Fruit fly (Drosophila melanogaster) whole organism, embryonic: ENCODE results near the gene PIG-L.
A peak's percentile ranks its signal among the peaks of the same experiment; 100 is the strongest.

Experiments used
- CG10147 ChIP-seq: fragments of 200-800 bp; sonication (Bioruptor generic); optimal IDR thresholded peaks from 2 replicates; lab custom pipeline; 2019; ENCODE audit warnings: missing biosample characterization, mild to moderate bottlenecking, missing genetic modification characterization, moderate library complexity
- CG11560 ChIP-seq: fragments of 200-800 bp; sonication (Bioruptor generic); IDR thresholded peaks from 3 replicates; pipeline ENCODE4 v1.3.6; 2022; ENCODE audit warnings: missing biosample characterization, missing genetic modification characterization
- CG1233 ChIP-seq: fragments of 200-800 bp; sonication (Bioruptor generic); optimal IDR thresholded peaks from 4 replicates; lab custom pipeline; 2018; ENCODE audit warnings: missing biosample characterization, mild to moderate bottlenecking, missing genetic modification characterization
- CG12659 ChIP-seq: fragments of 200-800 bp; sonication (Bioruptor generic); optimal IDR thresholded peaks from 3 replicates; lab custom pipeline; 2017; ENCODE audit warnings: mild to moderate bottlenecking, missing biosample characterization, missing genetic modification reagents, missing genetic modification characterization
- CG15479 ChIP-seq: fragments of 200-800 bp; sonication (Bioruptor generic); optimal IDR thresholded peaks from 3 replicates; lab custom pipeline; 2019; ENCODE audit warnings: missing biosample characterization, mild to moderate bottlenecking, missing genetic modification characterization, moderate library complexity
- CG16813 ChIP-seq: fragments of 200-800 bp; sonication (Bioruptor generic); IDR thresholded peaks from 3 replicates; pipeline ENCODE4 v1.3.6; 2022; ENCODE audit warnings: missing biosample characterization, missing genetic modification characterization; ENCODE audit not compliant: partially characterized antibody
- CG16815 ChIP-seq: fragments of 200-800 bp; sonication (Bioruptor generic); optimal IDR thresholded peaks from 3 replicates; lab custom pipeline; 2017; ENCODE audit warnings: missing biosample characterization, mild to moderate bottlenecking, missing genetic modification characterization
- CG17829 ChIP-seq: fragments of 200-800 bp; optimal IDR thresholded peaks from 2 replicates; lab custom pipeline; 2019; ENCODE audit warnings: missing biosample characterization, mild to moderate bottlenecking, missing genetic modification characterization, moderate library complexity
- CG2120 ChIP-seq: fragments of 200-800 bp; sonication (Bioruptor generic); optimal IDR thresholded peaks from 3 replicates; lab custom pipeline; 2016; ENCODE audit warnings: missing biosample characterization, missing genetic modification characterization
- CG2202 ChIP-seq: fragments of 200-800 bp; sonication (Bioruptor generic); optimal IDR thresholded peaks from 2 replicates; lab custom pipeline; 2018; ENCODE audit warnings: missing biosample characterization, mild to moderate bottlenecking, missing genetic modification characterization
- CG2712 ChIP-seq: fragments of 200-800 bp; optimal IDR thresholded peaks from 3 replicates; lab custom pipeline; 2019; ENCODE audit warnings: missing biosample characterization, mild to moderate bottlenecking, missing genetic modification characterization, moderate library complexity
- CG3407 ChIP-seq: fragments of 200-800 bp; sonication (Bioruptor generic); optimal IDR thresholded peaks from 2 replicates; lab custom pipeline; 2018; ENCODE audit warnings: missing biosample characterization, mild to moderate bottlenecking, missing genetic modification characterization
- CG34224 ChIP-seq: fragments of 200-800 bp; sonication (Bioruptor generic); IDR thresholded peaks from 3 replicates; pipeline ENCODE4 v1.3.6; 2022; ENCODE audit warnings: missing biosample characterization, missing genetic modification characterization; ENCODE audit not compliant: partially characterized antibody
- CG34376 ChIP-seq: fragments of 200-800 bp; sonication (Bioruptor generic); optimal IDR thresholded peaks from 2 replicates; lab custom pipeline; 2018; ENCODE audit warnings: missing biosample characterization, mild to moderate bottlenecking, missing genetic modification characterization
- CG43689 ChIP-seq: fragments of 200-800 bp; sonication (Bioruptor generic); IDR thresholded peaks from 2 replicates; pipeline ENCODE4 v1.3.6; 2022; ENCODE audit warnings: missing biosample characterization, missing genetic modification characterization
- CG6854 ChIP-seq: fragments of 200-800 bp; sonication (Bioruptor generic); optimal IDR thresholded peaks from 3 replicates; lab custom pipeline; 2017; ENCODE audit warnings: missing biosample characterization, mild to moderate bottlenecking, missing genetic modification characterization
- CG7271 ChIP-seq: fragments of 200-800 bp; sonication (Bioruptor generic); optimal IDR thresholded peaks from 2 replicates; lab custom pipeline; 2018; ENCODE audit warnings: missing biosample characterization, mild to moderate bottlenecking, missing genetic modification characterization, moderate library complexity
- CG8478 ChIP-seq: fragments of >200 bp; optimal IDR thresholded peaks from 2 replicates; lab custom pipeline; 2018
- CG8924 ChIP-seq: fragments of 200-800 bp; optimal IDR thresholded peaks from 3 replicates; lab custom pipeline; 2019; ENCODE audit warnings: missing biosample characterization, mild to moderate bottlenecking, missing genetic modification characterization, moderate library complexity
- CG9817 ChIP-seq: fragments of 200-800 bp; sonication (Bioruptor generic); optimal IDR thresholded peaks from 2 replicates; lab custom pipeline; 2018; ENCODE audit warnings: missing biosample characterization, mild to moderate bottlenecking, missing genetic modification characterization, moderate library complexity
- CoRest ChIP-seq: fragments of 200-800 bp; sonication (Bioruptor generic); optimal IDR thresholded peaks from 3 replicates; lab custom pipeline; 2018; ENCODE audit warnings: missing biosample characterization, mild to moderate bottlenecking, missing genetic modification characterization, moderate library complexity
- Dref ChIP-seq: fragments of 200-800 bp; sonication (Bioruptor generic); IDR thresholded peaks from 2 replicates; pipeline ENCODE4 v1.3.6; 2022; ENCODE audit warnings: missing biosample characterization, missing genetic modification characterization
- Ets65A ChIP-seq: fragments of 200-800 bp; sonication (Bioruptor generic); peaks from one replicate; lab custom pipeline; 2016; ENCODE audit warnings: missing biosample characterization, missing genetic modification characterization
- GATAe ChIP-seq: fragments of 200-800 bp; sonication (Bioruptor generic); conservative IDR thresholded peaks from 2 replicates; pipeline ENCODE4 v1.3.6; 2022; ENCODE audit warnings: missing biosample characterization, missing genetic modification characterization
- Gsc ChIP-seq: fragments of 200-800 bp; sonication (Bioruptor generic); IDR thresholded peaks from 2 replicates; pipeline ENCODE4 v1.3.6; 2022; ENCODE audit warnings: missing biosample characterization, missing genetic modification characterization
- Hey ChIP-seq: fragments of 200-800 bp; sonication (Bioruptor generic); optimal IDR thresholded peaks from 3 replicates; lab custom pipeline; 2018; ENCODE audit warnings: missing biosample characterization, mild to moderate bottlenecking, missing genetic modification characterization
- Hmr ChIP-seq: fragments of 200-800 bp; sonication (Bioruptor generic); optimal IDR thresholded peaks from 3 replicates; lab custom pipeline; 2017; ENCODE audit warnings: mild to moderate bottlenecking, missing biosample characterization, missing genetic modification reagents, missing genetic modification characterization
- MBD-R2 ChIP-seq: fragments of 200-800 bp; sonication (Bioruptor generic); IDR thresholded peaks from 2 replicates; pipeline ENCODE4 v1.3.6; 2022; ENCODE audit warnings: missing biosample characterization, missing genetic modification characterization
- Rfx ChIP-seq: fragments of 200-800 bp; sonication (Bioruptor generic); IDR thresholded peaks from 2 replicates; pipeline ENCODE4 v1.3.6; 2022; ENCODE audit warnings: missing biosample characterization, missing genetic modification characterization
- Usf ChIP-seq: fragments of 200-800 bp; sonication (Bioruptor generic); optimal IDR thresholded peaks from 2 replicates; lab custom pipeline; 2017; ENCODE audit warnings: missing genotype, missing biosample characterization, missing genetic modification characterization
- amos ChIP-seq: fragments of 200-800 bp; sonication (Bioruptor generic); IDR thresholded peaks from 2 replicates; pipeline ENCODE4 v1.3.6; 2022; ENCODE audit warnings: missing biosample characterization, missing genetic modification characterization; ENCODE audit not compliant: partially characterized antibody
- az2 ChIP-seq: fragments of 200-800 bp; sonication (Bioruptor generic); optimal IDR thresholded peaks from 3 replicates; lab custom pipeline; 2016; ENCODE audit warnings: missing biosample characterization, missing genetic modification characterization
- br ChIP-seq: fragments of >200 bp; optimal IDR thresholded peaks from 2 replicates; lab custom pipeline; 2017
- exex ChIP-seq: fragments of 200-800 bp; sonication (Bioruptor generic); optimal IDR thresholded peaks from 4 replicates; lab custom pipeline; 2018; ENCODE audit warnings: missing biosample characterization, mild to moderate bottlenecking, missing genetic modification characterization, moderate library complexity
- gcm ChIP-seq: fragments of 200-800 bp; sonication (Bioruptor generic); optimal IDR thresholded peaks from 2 replicates; lab custom pipeline; 2019; ENCODE audit warnings: missing biosample characterization, mild to moderate bottlenecking, missing genetic modification characterization, moderate library complexity
- hb ChIP-seq: fragments of 200-800 bp; sonication (Bioruptor generic); IDR thresholded peaks from 3 replicates; pipeline ENCODE4 v1.3.6; 2022; ENCODE audit warnings: missing biosample characterization, missing genetic modification characterization; ENCODE audit not compliant: partially characterized antibody
- jumu ChIP-seq: fragments of 200-800 bp; sonication (Bioruptor generic); optimal IDR thresholded peaks from 3 replicates; lab custom pipeline; 2016; ENCODE audit warnings: missing biosample characterization, missing genetic modification characterization
- kni ChIP-seq: fragments of 200-800 bp; sonication (Bioruptor generic); optimal IDR thresholded peaks from 3 replicates; lab custom pipeline; 2017; ENCODE audit warnings: mild to moderate bottlenecking, missing biosample characterization, missing genetic modification reagents, missing genetic modification characterization
- lab ChIP-seq: fragments of 200-800 bp; sonication (Bioruptor generic); optimal IDR thresholded peaks from 3 replicates; lab custom pipeline; 2017; ENCODE audit warnings: missing biosample characterization, missing genetic modification characterization, mild to moderate bottlenecking, moderate library complexity, missing genetic modification reagents
- nau ChIP-seq: fragments of 200-800 bp; sonication (Bioruptor generic); optimal IDR thresholded peaks from 3 replicates; lab custom pipeline; 2017; ENCODE audit warnings: missing biosample characterization, mild to moderate bottlenecking, missing genetic modification characterization, missing genetic modification reagents
- nerfin-2 ChIP-seq: fragments of 200-800 bp; sonication (Bioruptor generic); IDR thresholded peaks from 2 replicates; pipeline ENCODE4 v1.3.6; 2022; ENCODE audit warnings: missing biosample characterization, missing genetic modification characterization; ENCODE audit not compliant: partially characterized antibody
- org-1 ChIP-seq: fragments of 200-800 bp; sonication (Bioruptor generic); optimal IDR thresholded peaks from 2 replicates; lab custom pipeline; 2017; ENCODE audit warnings: missing biosample characterization, missing genetic modification characterization
- scrt ChIP-seq: fragments of 200-800 bp; sonication (Bioruptor generic); optimal IDR thresholded peaks from 2 replicates; lab custom pipeline; 2018; ENCODE audit warnings: missing biosample characterization, mild to moderate bottlenecking, missing genetic modification characterization, moderate library complexity
- sna ChIP-seq: fragments of 200-800 bp; sonication (Bioruptor generic); IDR thresholded peaks from 2 replicates; pipeline ENCODE4 v1.3.6; 2022; ENCODE audit warnings: missing biosample characterization, missing genetic modification characterization; ENCODE audit not compliant: partially characterized antibody
- toy ChIP-seq: fragments of 200-800 bp; sonication (Bioruptor generic); IDR thresholded peaks from 2 replicates; pipeline ENCODE4 v1.3.6; 2022; ENCODE audit warnings: missing biosample characterization, missing genetic modification characterization
- twi ChIP-seq: fragments of 200-800 bp; optimal IDR thresholded peaks from 2 replicates; lab custom pipeline; 2019; ENCODE audit warnings: missing biosample characterization, mild to moderate bottlenecking, missing genetic modification characterization, moderate library complexity
- usp ChIP-seq: fragments of >200 bp; optimal IDR thresholded peaks from 2 replicates; lab custom pipeline; 2017; ENCODE audit warnings: missing biosample characterization, missing genetic modification characterization
- vnd ChIP-seq: fragments of 200-800 bp; sonication (Bioruptor generic); IDR thresholded peaks from 3 replicates; pipeline ENCODE4 v1.3.6; 2022; ENCODE audit warnings: missing biosample characterization, missing genetic modification characterization; ENCODE audit not compliant: partially characterized antibody
- zen2 ChIP-seq: fragments of 200-800 bp; sonication (Bioruptor generic); IDR thresholded peaks from 3 replicates; pipeline ENCODE4 v1.3.6; 2022; ENCODE audit warnings: missing biosample characterization, missing genetic modification characterization; ENCODE audit not compliant: partially characterized antibody
- zfh2 ChIP-seq: fragments of 200-800 bp; sonication (Bioruptor generic); optimal IDR thresholded peaks from 2 replicates; lab custom pipeline; 2016; ENCODE audit warnings: missing biosample characterization, missing genetic modification characterization

The PIG-L gene

dm6 chr3R:19995408-19995807, 25.7 kb downstream of the PIG-L start (continued):
- TF ChIP-seq CG2712 (tag; lab: Kevin White, UChicago) (no peak), CG10147 (no peak), CG15479 (peak; percentile 77), zfh2 (no peak), Ets65A (no peak), CG7271 (tag; lab: Kevin White, UChicago) (peak; percentile 50), nau (no peak), nerfin-2 (GFP tag; lab: Robert Waterston, UW) (no peak), gcm (GFP tag; lab: Kevin White, UChicago) (no peak), CG12659 (GFP tag; lab: Kevin White, UChicago) (no peak), CG9817 (tag; lab: Kevin White, UChicago) (no peak), CG17829 (tag; lab: Kevin White, UChicago) (no peak), sna (GFP tag; lab: Robert Waterston, UW) (no peak), CG11560 (tag; lab: Robert Waterston, UW) (no peak), CG16813 (GFP tag; lab: Robert Waterston, UW) (no peak), Dref (GFP tag; lab: Robert Waterston, UW) (no peak), jumu (GFP tag; lab: Kevin White, UChicago) (no peak), CoRest (no peak), CG8478 (lab: Kevin White, UChicago) (no peak), Hmr (GFP tag; lab: Kevin White, UChicago) (no peak), az2 (GFP tag; lab: Kevin White, UChicago) (no peak), toy (GFP tag; lab: Robert Waterston, UW) (no peak), br (lab: Kevin White, UChicago) (no peak), CG1233 (GFP tag; lab: Kevin White, UChicago) (no peak), scrt (GFP tag; lab: Kevin White, UChicago) (no peak), vnd (GFP tag; lab: Robert Waterston, UW) (no peak), CG6854 (GFP tag; lab: Kevin White, UChicago) (no peak), GATAe (GFP tag; lab: Robert Waterston, UW) (no peak), Gsc (GFP tag; lab: Robert Waterston, UW) (no peak), kni (GFP tag; lab: Kevin White, UChicago) (peak; percentile 74), amos (no peak), twi (tag; lab: Kevin White, UChicago) (peak; percentile 71), CG8924 (tag; lab: Kevin White, UChicago) (peak; percentile 13), CG2120 (GFP tag; lab: Kevin White, UChicago) (no peak), usp (no peak)

dm6 chr3R:19985376-19985775, 35.8 kb downstream of the PIG-L start:
- TF ChIP-seq Hey (tag; lab: Kevin White, UChicago): peak; percentile 45
- TF ChIP-seq Rfx (GFP tag; lab: Robert Waterston, UW): no peak
- no peak for TF ChIP-seq org-1
- TF ChIP-seq CG2202 (tag; lab: Kevin White, UChicago): no peak
- no peak for TF ChIP-seq zen2 (GFP tag; lab: Robert Waterston, UW)
- peak; percentile 75 for TF ChIP-seq Ets65A
- TF ChIP-seq Usf (GFP tag; lab: Kevin White, UChicago): no peak
- no peak for TF ChIP-seq jumu (GFP tag; lab: Kevin White, UChicago)
- TF ChIP-seq exex: peak; percentile 12
- TF ChIP-seq MBD-R2 (GFP tag; lab: Robert Waterston, UW): no peak
- TF ChIP-seq CG3407 (GFP tag; lab: Kevin White, UChicago): no peak
- TF ChIP-seq vnd (GFP tag; lab: Robert Waterston, UW): no peak
- TF ChIP-seq CG34224 (GFP tag; lab: Robert Waterston, UW): no peak
- no peak for TF ChIP-seq CG34376
- TF ChIP-seq CG16815 (GFP tag; lab: Kevin White, UChicago): no peak
- TF ChIP-seq lab (GFP tag; lab: Kevin White, UChicago): peak; percentile 51
- no peak for TF ChIP-seq CG43689 (GFP tag; lab: Robert Waterston, UW)
- TF ChIP-seq hb (GFP tag; lab: Robert Waterston, UW): no peak
